Worm (Caenorhabditis elegans): ENCODE measurements around the gene W10G11.3.

W10G11.3 gene

DNA sequence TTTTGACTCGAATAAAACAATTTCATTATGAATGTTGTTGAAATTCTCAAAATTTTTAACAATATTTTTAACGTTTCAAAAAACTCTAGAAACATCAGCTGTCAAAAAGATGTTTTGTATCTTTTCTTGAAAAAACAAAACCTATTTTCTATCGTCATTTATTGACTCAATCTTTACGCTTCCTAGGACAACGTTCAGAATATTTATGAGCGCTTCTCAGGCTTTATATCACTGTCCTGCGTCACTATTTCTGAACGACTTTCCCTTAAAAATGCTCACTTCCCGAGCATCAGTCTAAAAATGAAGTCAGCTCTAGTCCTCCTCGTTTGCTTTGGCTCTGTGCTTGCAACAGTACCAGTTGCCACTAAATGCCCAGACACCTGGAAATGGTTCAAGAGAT lies 15.8 kb upstream of the W10G11.3 start, which contains the start of gene clec-133:
clec-133 (plus strand) TSS at position 301 of the 400 bp plus-strand sequence.
- TF ChIP-seq scrt-1 (GFP tag; IDR thresholded peaks at IDR 0.05) (no peak), sea-1 (GFP tag; conservative IDR thresholded peaks at IDR 0.05) (no peak), pes-1 (GFP tag; IDR thresholded peaks at IDR 0.05) (no peak), B0310.2 (tag; optimal IDR thresholded peaks at IDR 0.05) (no peak), ets-7 (tag; optimal IDR thresholded peaks at IDR 0.05) (no peak), tbx-11 (GFP tag; IDR thresholded peaks at IDR 0.05) (no peak), ceh-13 (GFP tag; optimal IDR thresholded peaks at IDR 0.05) (no peak), flt-1 (GFP tag; IDR thresholded peaks at IDR 0.05) (no peak), hnd-1 (tag; optimal IDR thresholded peaks at IDR 0.05) (no peak)

DNA sequence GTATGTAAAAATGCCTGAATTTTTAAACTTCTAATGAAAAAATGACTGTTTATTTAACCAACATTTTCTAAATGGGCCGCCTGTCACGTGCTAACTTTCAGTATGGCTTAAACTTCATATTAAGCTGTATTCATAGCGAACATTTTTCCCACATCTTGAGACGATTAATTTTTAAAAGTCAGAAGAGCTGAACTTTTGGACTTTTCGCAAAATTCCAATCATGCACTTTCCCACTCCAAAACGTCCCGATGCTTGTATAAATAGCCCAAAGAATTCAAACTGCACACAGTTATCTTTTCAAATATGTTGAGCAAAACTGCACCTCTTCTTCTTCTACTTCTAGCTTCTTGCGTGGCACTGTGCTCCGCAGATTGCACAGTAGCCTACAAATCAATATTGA lies 14.4 kb upstream of the W10G11.3 start, which contains the start of gene clec-132:
clec-132 (plus strand) TSS at position 301 of the 400 bp plus-strand sequence.
- TF ChIP-seq tra-4 (tag; optimal IDR thresholded peaks at IDR 0.05): no peak
- TF ChIP-seq B0310.2 (tag; optimal IDR thresholded peaks at IDR 0.05): no peak
- no peak for TF ChIP-seq tbx-11 (GFP tag; IDR thresholded peaks at IDR 0.05)
- TF ChIP-seq ets-7 (tag; optimal IDR thresholded peaks at IDR 0.05): no peak
- TF ChIP-seq F13C5.2 (tag; optimal IDR thresholded peaks at IDR 0.05): no peak
- no peak for TF ChIP-seq sea-1 (GFP tag; conservative IDR thresholded peaks at IDR 0.05)
- no peak for TF ChIP-seq hmg-4 (GFP tag; optimal IDR thresholded peaks at IDR 0.05)
- no peak for TF ChIP-seq ceh-13 (GFP tag; optimal IDR thresholded peaks at IDR 0.05)
- TF ChIP-seq scrt-1 (GFP tag; IDR thresholded peaks at IDR 0.05): no peak
- TF ChIP-seq tbx-37 (GFP tag; conservative IDR thresholded peaks at IDR 0.05): no peak
- no peak for TF ChIP-seq hmbx-1 (tag; optimal IDR thresholded peaks at IDR 0.05)
- TF ChIP-seq ceh-36 (tag; optimal IDR thresholded peaks at IDR 0.05): no peak
- TF ChIP-seq pes-1 (GFP tag; IDR thresholded peaks at IDR 0.05): no peak
- TF ChIP-seq aly-1 (tag; optimal IDR thresholded peaks at IDR 0.05): no peak
- TF ChIP-seq ama-1 (optimal IDR thresholded peaks at IDR 0.05): no peak
- no peak for TF ChIP-seq hnd-1 (tag; optimal IDR thresholded peaks at IDR 0.05)
- TF ChIP-seq flt-1 (GFP tag; IDR thresholded peaks at IDR 0.05): no peak

DNA sequence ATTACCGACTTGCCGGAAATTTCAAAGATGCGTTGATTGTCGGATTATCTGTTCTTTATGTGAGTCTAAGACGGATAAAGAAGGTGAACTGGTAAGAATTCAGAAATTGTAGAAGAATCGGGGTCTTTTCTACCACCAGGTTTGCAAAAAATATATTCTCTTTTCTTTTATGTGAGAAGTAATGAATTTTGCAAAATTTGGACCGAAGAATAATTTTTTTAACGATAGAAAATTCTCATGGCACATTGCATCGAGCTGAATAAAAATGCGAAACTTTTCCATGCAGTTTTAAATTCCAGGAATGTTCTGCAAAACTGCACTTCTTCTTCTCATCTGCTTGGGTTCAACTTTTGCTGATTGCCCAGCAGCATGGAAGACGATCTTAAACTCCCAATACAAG lies 10.9 kb upstream of the W10G11.3 start, which contains the start of gene clec-130:
clec-130 (plus strand) TSS at position 301 of the 400 bp plus-strand sequence.
- TF ChIP-seq tra-4 (tag; optimal IDR thresholded peaks at IDR 0.05) (no peak), sea-1 (GFP tag; conservative IDR thresholded peaks at IDR 0.05) (no peak), tbx-11 (GFP tag; IDR thresholded peaks at IDR 0.05) (no peak), tbx-37 (GFP tag; conservative IDR thresholded peaks at IDR 0.05) (no peak), hnd-1 (tag; optimal IDR thresholded peaks at IDR 0.05) (no peak), ama-1 (optimal IDR thresholded peaks at IDR 0.05) (no peak), B0310.2 (tag; optimal IDR thresholded peaks at IDR 0.05) (no peak), ets-7 (tag; optimal IDR thresholded peaks at IDR 0.05) (no peak), ceh-36 (tag; optimal IDR thresholded peaks at IDR 0.05) (no peak), scrt-1 (GFP tag; IDR thresholded peaks at IDR 0.05) (no peak), pes-1 (GFP tag; IDR thresholded peaks at IDR 0.05) (no peak), flt-1 (GFP tag; IDR thresholded peaks at IDR 0.05) (no peak)

DNA sequence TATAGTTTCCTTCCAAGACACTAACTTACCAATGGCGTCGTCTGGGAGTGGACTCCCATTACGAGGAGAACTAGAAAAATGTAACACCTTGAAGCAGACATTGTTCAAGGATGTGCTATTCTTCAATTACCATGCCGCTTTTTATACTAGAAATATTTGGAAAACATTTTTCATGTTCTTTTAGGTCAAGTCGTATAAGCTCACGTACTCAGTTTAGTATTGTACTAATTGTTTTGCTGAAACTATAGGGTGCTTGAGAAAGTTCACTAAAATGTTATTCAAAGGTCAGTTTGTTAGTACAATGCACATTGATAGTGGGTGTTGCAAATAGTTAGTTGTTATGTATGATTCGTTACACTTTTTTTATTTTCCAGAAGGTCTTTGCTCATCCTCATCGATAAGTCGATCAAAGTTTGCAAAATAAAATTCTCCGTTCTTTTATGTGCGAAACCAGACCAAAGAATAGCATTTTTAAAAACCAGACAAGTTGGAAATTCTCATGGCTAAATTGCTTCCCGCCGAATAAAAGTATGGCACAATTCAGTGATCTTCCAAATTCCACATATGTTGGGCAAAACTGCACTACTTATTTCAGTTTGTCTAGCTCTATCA lies 8.7 kb upstream of the W10G11.3 start, which contains the start of the genes clec-128 and clec-129:
clec-128 (minus strand) TSS at position 101 of the 612 bp plus-strand sequence.
clec-129 (plus strand) TSS at position 562 of the 612 bp plus-strand sequence.
- no peak for TF ChIP-seq ets-7 (tag; optimal IDR thresholded peaks at IDR 0.05)

DNA sequence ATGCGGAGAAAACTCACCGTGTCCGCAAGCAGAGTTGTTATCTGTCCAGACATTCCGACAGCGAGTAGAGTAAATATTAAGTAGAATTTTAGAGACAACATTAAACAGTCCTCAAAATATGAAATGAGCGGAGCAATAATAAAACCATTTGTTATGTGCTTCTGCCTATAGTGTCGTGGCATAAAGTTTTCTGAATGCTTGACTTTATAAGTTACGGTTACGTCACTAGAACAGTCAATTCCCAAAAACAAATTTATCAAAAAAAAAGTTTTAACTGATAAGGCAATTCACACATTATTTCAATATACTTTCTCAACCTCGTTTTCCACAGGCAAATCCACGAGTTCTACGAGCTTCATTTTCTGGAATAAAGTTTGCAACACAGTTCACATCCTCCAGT lies 6.8 kb upstream of the W10G11.3 start, which contains the start of gene clec-127:
clec-127 (minus strand) TSS at position 101 of the 400 bp plus-strand sequence.
- no peak for TF ChIP-seq tra-4 (tag; optimal IDR thresholded peaks at IDR 0.05)
- no peak for TF ChIP-seq sea-1 (GFP tag; conservative IDR thresholded peaks at IDR 0.05)
- no peak for TF ChIP-seq B0310.2 (tag; optimal IDR thresholded peaks at IDR 0.05)
- no peak for TF ChIP-seq ceh-13 (GFP tag; optimal IDR thresholded peaks at IDR 0.05)
- no peak for TF ChIP-seq aly-1 (tag; optimal IDR thresholded peaks at IDR 0.05)
- TF ChIP-seq scrt-1 (GFP tag; IDR thresholded peaks at IDR 0.05): no peak
- TF ChIP-seq ceh-36 (tag; optimal IDR thresholded peaks at IDR 0.05): no peak
- TF ChIP-seq hnd-1 (tag; optimal IDR thresholded peaks at IDR 0.05): no peak
- TF ChIP-seq hmg-4 (GFP tag; optimal IDR thresholded peaks at IDR 0.05): no peak
- TF ChIP-seq ama-1 (optimal IDR thresholded peaks at IDR 0.05): no peak
- no peak for TF ChIP-seq tbx-37 (GFP tag; conservative IDR thresholded peaks at IDR 0.05)
- TF ChIP-seq flt-1 (GFP tag; IDR thresholded peaks at IDR 0.05): no peak
- TF ChIP-seq hmbx-1 (tag; optimal IDR thresholded peaks at IDR 0.05): no peak
- no peak for TF ChIP-seq ets-7 (tag; optimal IDR thresholded peaks at IDR 0.05)
- TF ChIP-seq F13C5.2 (tag; optimal IDR thresholded peaks at IDR 0.05): no peak
- no peak for TF ChIP-seq tbx-11 (GFP tag; IDR thresholded peaks at IDR 0.05)
- no peak for TF ChIP-seq pes-1 (GFP tag; IDR thresholded peaks at IDR 0.05)

DNA sequence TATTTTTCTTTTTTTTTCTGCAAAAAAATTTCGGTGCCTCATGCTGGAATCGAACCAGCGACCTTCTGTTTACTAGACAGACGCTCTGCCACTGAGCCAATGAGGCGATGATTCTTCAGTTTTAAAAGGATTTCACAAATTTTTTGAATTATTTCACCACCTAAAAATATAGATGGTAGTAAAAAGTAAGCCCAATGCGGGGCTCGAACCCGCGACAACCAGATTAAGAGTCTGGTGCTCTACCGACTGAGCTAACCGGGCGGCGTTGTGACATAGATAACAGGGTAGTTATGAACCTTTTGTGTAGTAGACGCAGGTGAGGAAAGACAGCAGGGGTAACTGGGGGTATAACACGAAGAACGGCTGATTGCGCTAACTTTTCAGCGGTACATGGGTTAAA lies 5.3 kb upstream of the W10G11.3 start:
- TF ChIP-seq hmg-4 (GFP tag; optimal IDR thresholded peaks at IDR 0.05) (peak; percentile 69), tbx-11 (GFP tag; IDR thresholded peaks at IDR 0.05) (peak; percentile 70), sea-1 (GFP tag; conservative IDR thresholded peaks at IDR 0.05) (peak; percentile 76; the same call in 1 of the 2 replicates), pes-1 (GFP tag; IDR thresholded peaks at IDR 0.05) (peak; percentile 86), hnd-1 (tag; optimal IDR thresholded peaks at IDR 0.05) (peak; percentile 55), tbx-37 (GFP tag; conservative IDR thresholded peaks at IDR 0.05) (peak; percentile 52; the same call in 1 of the 2 replicates), ceh-13 (GFP tag; optimal IDR thresholded peaks at IDR 0.05) (peak; percentile 22), ceh-36 (tag; optimal IDR thresholded peaks at IDR 0.05) (peak; percentile 82), scrt-1 (GFP tag; IDR thresholded peaks at IDR 0.05) (peak; percentile 86), tra-4 (tag; optimal IDR thresholded peaks at IDR 0.05) (peak; percentile 10), aly-1 (tag; optimal IDR thresholded peaks at IDR 0.05) (peak; percentile 47), flt-1 (GFP tag; IDR thresholded peaks at IDR 0.05) (peak; percentile 68), B0310.2 (tag; optimal IDR thresholded peaks at IDR 0.05) (peak; percentile 12)

DNA sequence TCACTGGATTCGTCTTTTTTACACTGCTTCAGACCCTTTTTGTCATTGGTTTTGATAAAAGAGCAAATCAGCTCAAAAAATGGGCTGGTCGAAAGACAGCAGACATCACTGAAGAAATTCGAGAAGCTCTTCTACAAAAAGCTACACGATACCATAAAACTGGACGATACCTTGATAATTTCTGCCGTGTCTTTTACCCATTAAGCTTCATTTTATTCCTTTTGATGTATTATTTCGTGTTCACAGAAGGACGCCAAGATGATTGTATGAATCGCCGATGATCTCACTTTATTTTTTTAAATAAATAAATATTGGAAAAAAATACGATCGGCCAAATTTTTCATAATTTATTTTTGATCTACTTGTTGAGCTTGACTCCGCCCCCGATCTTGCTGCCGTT lies 4.7 kb upstream of the W10G11.3 start:
- no peak for TF ChIP-seq pes-1 (GFP tag; IDR thresholded peaks at IDR 0.05)
- TF ChIP-seq F13C5.2 (tag; optimal IDR thresholded peaks at IDR 0.05): no peak
- no peak for TF ChIP-seq ets-7 (tag; optimal IDR thresholded peaks at IDR 0.05)
- no peak for TF ChIP-seq ceh-13 (GFP tag; optimal IDR thresholded peaks at IDR 0.05)
- TF ChIP-seq hmg-4 (GFP tag; optimal IDR thresholded peaks at IDR 0.05): no peak
- TF ChIP-seq ceh-36 (tag; optimal IDR thresholded peaks at IDR 0.05): no peak
- no peak for TF ChIP-seq tbx-37 (GFP tag; conservative IDR thresholded peaks at IDR 0.05)
- TF ChIP-seq sea-1 (GFP tag; conservative IDR thresholded peaks at IDR 0.05): no peak
- no peak for TF ChIP-seq aly-1 (tag; optimal IDR thresholded peaks at IDR 0.05)
- no peak for TF ChIP-seq tra-4 (tag; optimal IDR thresholded peaks at IDR 0.05)
- TF ChIP-seq B0310.2 (tag; optimal IDR thresholded peaks at IDR 0.05): no peak
- TF ChIP-seq tbx-11 (GFP tag; IDR thresholded peaks at IDR 0.05): no peak
- TF ChIP-seq flt-1 (GFP tag; IDR thresholded peaks at IDR 0.05): no peak
- no peak for TF ChIP-seq hnd-1 (tag; optimal IDR thresholded peaks at IDR 0.05)
- no peak for TF ChIP-seq scrt-1 (GFP tag; IDR thresholded peaks at IDR 0.05)
- no peak for TF ChIP-seq ama-1 (optimal IDR thresholded peaks at IDR 0.05)
- no peak for TF ChIP-seq hmbx-1 (tag; optimal IDR thresholded peaks at IDR 0.05)

Measured in whole organism, early embryonic.